Fruit fly (Drosophila melanogaster) whole organism, pupa: ENCODE measurements around the gene CG31122.

Experiments
- CG13204 ChIP-seq: fragments of 200-800 bp; sonication (Bioruptor generic); optimal IDR thresholded peaks from 2 replicates; lab custom pipeline; 2018; ENCODE audit warnings: missing biosample characterization, mild to moderate bottlenecking, missing genetic modification characterization, moderate library complexity
- CG8159 ChIP-seq: fragments of 200-800 bp; sonication (Bioruptor generic); optimal IDR thresholded peaks from 3 replicates; lab custom pipeline; 2018; ENCODE audit warnings: missing biosample characterization, mild to moderate bottlenecking, missing genetic modification characterization, moderate library complexity
- Ets98B ChIP-seq: fragments of 200-800 bp; sonication (Bioruptor generic); IDR thresholded peaks from 2 replicates; pipeline ENCODE4 v1.3.6; 2022; ENCODE audit warnings: missing biosample characterization, missing genetic modification characterization
- Pif1A ChIP-seq: fragments of 200-800 bp; sonication (Bioruptor generic); optimal IDR thresholded peaks from 3 replicates; lab custom pipeline; 2016; ENCODE audit warnings: missing biosample characterization, missing genetic modification characterization
- Pif1B ChIP-seq: fragments of 200-800 bp; sonication (Bioruptor generic); optimal IDR thresholded peaks from 3 replicates; lab custom pipeline; 2016; ENCODE audit warnings: missing biosample characterization, missing genetic modification characterization
- fd96Ca ChIP-seq: fragments of 200-800 bp; sonication (Bioruptor generic); IDR thresholded peaks from 3 replicates; pipeline ENCODE4 v1.3.6; 2022; ENCODE audit warnings: missing biosample characterization, missing genetic modification characterization

dm6 chr3R:18381014-18381512 lies 31.6 kb downstream of the CG31122 start, which contains the start of gene CG7675:
- TF ChIP-seq fd96Ca (GFP tag; lab: Robert Waterston, UW) (0 out of 3 replicates have a peak, but pooled peaks have one; percentile 18), Ets98B (GFP tag; lab: Robert Waterston, UW) (peak; percentile 44; the same call in 1 of the 2 replicates), Pif1A (GFP tag; lab: Kevin White, UChicago) (peak; percentile 61), CG8159 (tag; lab: Kevin White, UChicago) (peak; percentile 36), Pif1B (GFP tag; lab: Kevin White, UChicago) (peak; percentile 63), CG13204 (peak; percentile 66)
